Fruit fly (Drosophila melanogaster) whole organism, embryonic: ENCODE measurements around the gene CG6766.

ENCODE experiments used
- Abd-B ChIP-seq: fragments of 200-800 bp; sonication (Bioruptor generic); optimal IDR thresholded peaks from 2 replicates; lab custom pipeline; 2018; ENCODE audit warnings: missing biosample characterization, mild to moderate bottlenecking, missing genetic modification characterization, moderate library complexity
- CG10321 ChIP-seq: fragments of 200-800 bp; sonication (Bioruptor generic); IDR thresholded peaks from 2 replicates; pipeline ENCODE4 v1.3.6; 2022; ENCODE audit warnings: missing biosample characterization, missing genetic modification characterization
- CG11085 ChIP-seq: fragments of 200-800 bp; sonication (Bioruptor generic); IDR thresholded peaks from 2 replicates; pipeline ENCODE4 v1.3.6; 2022; ENCODE audit warnings: missing biosample characterization, missing genetic modification characterization
- CG13296 ChIP-seq: fragments of 200-800 bp; sonication (Bioruptor generic); optimal IDR thresholded peaks from 3 replicates; lab custom pipeline; 2018; ENCODE audit warnings: missing biosample characterization, mild to moderate bottlenecking, missing genetic modification characterization
- CG1602 ChIP-seq: fragments of 200-800 bp; sonication (Bioruptor generic); optimal IDR thresholded peaks from 3 replicates; lab custom pipeline; 2016; ENCODE audit warnings: missing biosample characterization, missing genetic modification characterization
- CG17568 ChIP-seq: fragments of 200-800 bp; sonication (Bioruptor generic); optimal IDR thresholded peaks from 2 replicates; lab custom pipeline; 2018; ENCODE audit warnings: missing biosample characterization, mild to moderate bottlenecking, missing genetic modification characterization, moderate library complexity
- CG18619 ChIP-seq: fragments of 200-800 bp; sonication (Bioruptor generic); optimal IDR thresholded peaks from 3 replicates; lab custom pipeline; 2017; ENCODE audit warnings: missing biosample characterization, mild to moderate bottlenecking, missing genetic modification characterization
- CG2202 ChIP-seq: fragments of 200-800 bp; sonication (Bioruptor generic); optimal IDR thresholded peaks from 2 replicates; lab custom pipeline; 2018; ENCODE audit warnings: missing biosample characterization, mild to moderate bottlenecking, missing genetic modification characterization
- CG2678 ChIP-seq: fragments of 200-800 bp; sonication (Bioruptor generic); optimal IDR thresholded peaks from 3 replicates; lab custom pipeline; 2019; ENCODE audit warnings: missing biosample characterization, mild to moderate bottlenecking, missing genetic modification characterization, moderate library complexity
- CG30020 ChIP-seq: fragments of 200-800 bp; optimal IDR thresholded peaks from 2 replicates; lab custom pipeline; 2019; ENCODE audit warnings: missing biosample characterization, mild to moderate bottlenecking, missing genetic modification characterization, moderate library complexity
- CG4360 ChIP-seq: fragments of 200-800 bp; sonication (Bioruptor generic); IDR thresholded peaks from 2 replicates; pipeline ENCODE4 v1.3.6; 2022; ENCODE audit warnings: missing biosample characterization, missing genetic modification characterization
- CG4404 ChIP-seq: fragments of 200-800 bp; sonication (Bioruptor generic); IDR thresholded peaks from 2 replicates; pipeline ENCODE4 v1.3.6; 2022; ENCODE audit warnings: missing biosample characterization, missing genetic modification characterization
- CG6765 ChIP-seq: fragments of 200-800 bp; sonication (Bioruptor generic); optimal IDR thresholded peaks from 3 replicates; lab custom pipeline; 2017; ENCODE audit warnings: missing biosample characterization, mild to moderate bottlenecking, missing genetic modification characterization
- CG6813 ChIP-seq: fragments of 200-800 bp; sonication (Bioruptor generic); optimal IDR thresholded peaks from 2 replicates; lab custom pipeline; 2017; ENCODE audit warnings: missing biosample characterization, missing genetic modification characterization, mild to moderate bottlenecking, moderate library complexity, missing genetic modification reagents
- CG7271 ChIP-seq: fragments of 200-800 bp; sonication (Bioruptor generic); optimal IDR thresholded peaks from 2 replicates; lab custom pipeline; 2018; ENCODE audit warnings: missing biosample characterization, mild to moderate bottlenecking, missing genetic modification characterization, moderate library complexity
- CG7556 ChIP-seq: fragments of 200-800 bp; sonication (Bioruptor generic); optimal IDR thresholded peaks from 2 replicates; lab custom pipeline; 2017; ENCODE audit warnings: missing biosample characterization, mild to moderate bottlenecking, missing genetic modification characterization
- D19B ChIP-seq: fragments of 200-800 bp; sonication (Bioruptor generic); optimal IDR thresholded peaks from 2 replicates; lab custom pipeline; 2017; ENCODE audit warnings: missing biosample characterization, mild to moderate bottlenecking, missing genetic modification characterization
- Dip2 ChIP-seq: fragments of 200-800 bp; sonication (Bioruptor generic); IDR thresholded peaks from 2 replicates; pipeline ENCODE4 v1.3.6; 2022; ENCODE audit warnings: missing biosample characterization, missing genetic modification characterization
- Ets65A ChIP-seq: fragments of 200-800 bp; sonication (Bioruptor generic); peaks from one replicate; lab custom pipeline; 2016; ENCODE audit warnings: missing biosample characterization, missing genetic modification characterization
- Ets97D ChIP-seq: fragments of 200-800 bp; sonication (Bioruptor generic); optimal IDR thresholded peaks from 3 replicates; lab custom pipeline; 2016; ENCODE audit warnings: missing biosample characterization, missing genetic modification characterization
- Fer3 ChIP-seq: fragments of 200-800 bp; sonication (Bioruptor generic); optimal IDR thresholded peaks from 2 replicates; lab custom pipeline; 2018; ENCODE audit warnings: missing biosample characterization, mild to moderate bottlenecking, missing genetic modification characterization, moderate library complexity
- Gsc ChIP-seq: fragments of 200-800 bp; sonication (Bioruptor generic); IDR thresholded peaks from 2 replicates; pipeline ENCODE4 v1.3.6; 2022; ENCODE audit warnings: missing biosample characterization, missing genetic modification characterization
- Hmx ChIP-seq: fragments of 200-800 bp; sonication (Bioruptor generic); optimal IDR thresholded peaks from 2 replicates; lab custom pipeline; 2016; ENCODE audit warnings: missing biosample characterization, missing genetic modification characterization
- Med ChIP-seq: fragments of 200-800 bp; sonication (Bioruptor generic); peaks from one replicate; lab custom pipeline; 2016; ENCODE audit warnings: missing biosample characterization, missing genetic modification characterization, mild to moderate bottlenecking, inconsistent platforms, moderate library complexity
- Meics ChIP-seq: fragments of 200-800 bp; sonication (Bioruptor generic); optimal IDR thresholded peaks from 2 replicates; lab custom pipeline; 2017; ENCODE audit warnings: missing biosample characterization, mild to moderate bottlenecking, missing genetic modification characterization
- NFAT ChIP-seq: fragments of 200-800 bp; sonication (Bioruptor generic); IDR thresholded peaks from 2 replicates; pipeline ENCODE4 v1.3.6; 2022; ENCODE audit warnings: missing biosample characterization, missing genetic modification characterization
- Oli ChIP-seq: fragments of 200-800 bp; sonication (Bioruptor generic); optimal IDR thresholded peaks from 2 replicates; lab custom pipeline; 2018; ENCODE audit warnings: missing biosample characterization, mild to moderate bottlenecking, missing genetic modification characterization, moderate library complexity
- Optix ChIP-seq: fragments of 200-800 bp; sonication (Bioruptor generic); IDR thresholded peaks from 3 replicates; pipeline ENCODE4 v1.3.6; 2022; ENCODE audit warnings: missing biosample characterization, missing genetic modification characterization
- YL-1 ChIP-seq: fragments of 200-800 bp; sonication (Bioruptor generic); optimal IDR thresholded peaks from 3 replicates; lab custom pipeline; 2017; ENCODE audit warnings: missing biosample characterization, mild to moderate bottlenecking, missing genetic modification characterization
- aop ChIP-seq: fragments of 200-800 bp; sonication (Bioruptor generic); IDR thresholded peaks from 2 replicates; pipeline ENCODE4 v1.3.6; 2022; ENCODE audit warnings: missing biosample characterization, missing genetic modification characterization
- bcd ChIP-seq: fragments of 200-800 bp; sonication (Bioruptor generic); optimal IDR thresholded peaks from 2 replicates; lab custom pipeline; 2017; ENCODE audit warnings: missing biosample characterization, mild to moderate bottlenecking, missing genetic modification characterization
- bowl ChIP-seq: fragments of 200-800 bp; sonication (Bioruptor generic); IDR thresholded peaks from 2 replicates; pipeline ENCODE4 v1.3.6; 2022; ENCODE audit warnings: missing biosample characterization, missing genetic modification characterization
- br ChIP-seq: fragments of >200 bp; optimal IDR thresholded peaks from 2 replicates; lab custom pipeline; 2017
- crp ChIP-seq, 2 experiments: fragments of 200-800 bp; sonication (Bioruptor generic); optimal IDR thresholded peaks; 2 replicates in 1 of 2; 3 replicates in 1 of 2; lab custom pipeline; 2017; ENCODE audit warnings: missing biosample characterization in 2 of 2, missing genetic modification characterization in 2 of 2, mild to moderate bottlenecking in 1 of 2, moderate library complexity in 1 of 2
- ems ChIP-seq: fragments of 200-800 bp; sonication (Bioruptor generic); optimal IDR thresholded peaks from 3 replicates; lab custom pipeline; 2016; ENCODE audit warnings: missing biosample characterization, missing genetic modification characterization
- ewg ChIP-seq: fragments of 200-800 bp; sonication (Bioruptor generic); optimal IDR thresholded peaks from 3 replicates; lab custom pipeline; 2017; ENCODE audit warnings: mild to moderate bottlenecking, missing biosample characterization, missing genetic modification reagents, missing genetic modification characterization
- fd64A ChIP-seq: fragments of 200-800 bp; sonication (Bioruptor generic); optimal IDR thresholded peaks from 3 replicates; lab custom pipeline; 2018; ENCODE audit warnings: missing biosample characterization, mild to moderate bottlenecking, missing genetic modification characterization
- grau ChIP-seq: fragments of 200-800 bp; optimal IDR thresholded peaks from 3 replicates; lab custom pipeline; 2019; ENCODE audit warnings: missing biosample characterization, mild to moderate bottlenecking, missing genetic modification characterization, moderate library complexity
- kah ChIP-seq: fragments of 200-800 bp; sonication (Bioruptor generic); optimal IDR thresholded peaks from 2 replicates; lab custom pipeline; 2018; ENCODE audit warnings: missing biosample characterization, mild to moderate bottlenecking, missing genetic modification characterization
- lola ChIP-seq, 3 experiments: fragments of >200 bp in 2 of 3; fragments of 200-800 bp in 1 of 3; sonication (Bioruptor generic) in 1 of 3; optimal IDR thresholded peaks; 2 replicates each; lab custom pipeline; 2017 to 2019; ENCODE audit warnings: missing biosample characterization in 3 of 3, missing genetic modification characterization in 3 of 3, mild to moderate bottlenecking in 1 of 3, moderate library complexity in 1 of 3
- maf-S ChIP-seq: fragments of 200-800 bp; sonication (Bioruptor generic); optimal IDR thresholded peaks from 2 replicates; lab custom pipeline; 2016; ENCODE audit warnings: missing biosample characterization, missing genetic modification characterization
- pum ChIP-seq: fragments of 200-800 bp; sonication (Bioruptor generic); optimal IDR thresholded peaks from 2 replicates; lab custom pipeline; 2016; ENCODE audit warnings: missing biosample characterization, missing genetic modification characterization
- salm ChIP-seq: fragments of 200-800 bp; sonication (Bioruptor generic); optimal IDR thresholded peaks from 2 replicates; lab custom pipeline; 2018; ENCODE audit warnings: missing biosample characterization, mild to moderate bottlenecking, missing genetic modification characterization
- sd ChIP-seq: fragments of 200-800 bp; sonication (Bioruptor generic); optimal IDR thresholded peaks from 3 replicates; lab custom pipeline; 2018; ENCODE audit warnings: missing biosample characterization, mild to moderate bottlenecking, missing genetic modification characterization, moderate library complexity
- sr ChIP-seq: fragments of 200-800 bp; sonication (Bioruptor generic); IDR thresholded peaks from 3 replicates; pipeline ENCODE4 v1.3.6; 2022; ENCODE audit warnings: missing biosample characterization, missing genetic modification characterization
- stc ChIP-seq: fragments of 200-800 bp; sonication (Bioruptor generic); IDR thresholded peaks from 2 replicates; pipeline ENCODE4 v1.3.6; 2022; ENCODE audit warnings: missing biosample characterization, missing genetic modification characterization
- sug ChIP-seq: fragments of 200-800 bp; optimal IDR thresholded peaks from 2 replicates; lab custom pipeline; 2019; ENCODE audit warnings: missing biosample characterization, mild to moderate bottlenecking, missing genetic modification characterization, moderate library complexity
- tin ChIP-seq: fragments of 200-800 bp; sonication (Bioruptor generic); optimal IDR thresholded peaks from 3 replicates; lab custom pipeline; 2016; ENCODE audit warnings: missing biosample characterization, missing genetic modification characterization
- zfh1 ChIP-seq: fragments of 200-800 bp; sonication (Bioruptor generic); IDR thresholded peaks from 3 replicates; pipeline ENCODE4 v1.3.6; 2022; ENCODE audit warnings: missing biosample characterization, missing genetic modification characterization

Gene CG6766

dm6 chr2L:12006397-12007330, 33.8 kb downstream of the CG6766 start (continued):
- TF ChIP-seq sr (GFP tag; lab: Robert Waterston, UW) (no peak), Abd-B (GFP tag; lab: Kevin White, UChicago) (peak; percentile 94), bowl (GFP tag; lab: Robert Waterston, UW) (no peak), crp (GFP tag; optimal IDR thresholded peaks at IDR 0.05; lab: Kevin White, UChicago) (peak in 1 of 2 experiments; percentile 58), YL-1 (GFP tag; lab: Kevin White, UChicago) (peak; percentile 91), CG7556 (peak; percentile 99), ewg (GFP tag; lab: Kevin White, UChicago) (peak; percentile 83), CG4360 (GFP tag; lab: Robert Waterston, UW) (no peak), Meics (peak; percentile 97), Ets97D (GFP tag; lab: Kevin White, UChicago) (peak; percentile 2), CG6765 (peak; percentile 91), ems (peak; percentile 73), lola (GFP tag; optimal IDR thresholded peaks at IDR 0.05; lab: Kevin White, UChicago) (peak in 1 of 3 experiments; percentile 98), salm (tag; lab: Kevin White, UChicago) (peak; percentile 89), CG10321 (GFP tag; lab: Robert Waterston, UW) (no peak), CG11085 (GFP tag; lab: Robert Waterston, UW) (no peak), br (no peak), CG2678 (tag; lab: Kevin White, UChicago) (peak; percentile 99), CG7271 (peak; percentile 81), CG17568 (peak; percentile 80), stc (GFP tag; lab: Robert Waterston, UW) (no peak), Optix (GFP tag; lab: Robert Waterston, UW) (no peak), bcd (GFP tag; lab: Kevin White, UChicago) (peak; percentile 97), Gsc (GFP tag; lab: Robert Waterston, UW) (no peak), Ets65A (GFP tag; lab: Kevin White, UChicago) (peak; percentile 89), CG1602 (GFP tag; lab: Kevin White, UChicago) (peak; percentile 93), maf-S (GFP tag; lab: Kevin White, UChicago) (peak; percentile 47), Fer3 (tag; lab: Kevin White, UChicago) (peak; percentile 92), grau (tag; lab: Kevin White, UChicago) (peak; percentile 97), Hmx (GFP tag; lab: Kevin White, UChicago) (no peak), D19B (peak; percentile 96), CG6813 (GFP tag; lab: Kevin White, UChicago) (peak; percentile 92), CG2202 (tag; lab: Kevin White, UChicago) (peak; percentile 87), Dip2 (GFP tag; lab: Robert Waterston, UW) (no peak), CG18619 (GFP tag; lab: Kevin White, UChicago) (peak; percentile 97), zfh1 (GFP tag; lab: Robert Waterston, UW) (no peak), pum (GFP tag; lab: Kevin White, UChicago) (peak; percentile 62), kah (GFP tag; lab: Kevin White, UChicago) (peak; percentile 42), aop (no peak), sd (tag; lab: Kevin White, UChicago) (peak; percentile 56), tin (peak; percentile 87), CG30020 (tag; lab: Kevin White, UChicago) (peak; percentile 84), NFAT (GFP tag; lab: Robert Waterston, UW) (no peak), Med (GFP tag; lab: Kevin White, UChicago) (peak; percentile 71), Oli (tag; lab: Kevin White, UChicago) (peak; percentile 97), CG13296 (GFP tag; lab: Kevin White, UChicago) (peak; percentile 98), sug (tag; lab: Kevin White, UChicago) (peak; percentile 92), fd64A (GFP tag; lab: Kevin White, UChicago) (no peak), CG4404 (no peak)
